Worm (Caenorhabditis elegans) whole organism, late embryonic: ENCODE data around the gene riok-3.

Source experiments
- F13H6.1 ChIP-seq: sonication (generic microtip); optimal IDR thresholded peaks from 2 replicates; lab custom pipeline; 2016; ENCODE audit warnings: missing genetic modification characterization, missing compliant biosample characterization
- ama-1 ChIP-seq: fragments of 150-350 bp; optimal IDR thresholded peaks from 2 replicates; lab custom pipeline; 2014
- ceh-19 ChIP-seq: fragments of 200-800 bp; sonication (Bioruptor generic); optimal IDR thresholded peaks from 2 replicates; lab custom pipeline; 2018; ENCODE audit warnings: mild to moderate bottlenecking, missing genetic modification characterization, missing compliant biosample characterization
- ceh-9 ChIP-seq: sonication (generic microtip); optimal IDR thresholded peaks from 2 replicates; lab custom pipeline; 2016; ENCODE audit warnings: mild to moderate bottlenecking, missing genetic modification characterization, inconsistent platforms, missing compliant biosample characterization
- ets-4 ChIP-seq: sonication (generic microtip); optimal IDR thresholded peaks from 2 replicates; lab custom pipeline; 2016; ENCODE audit warnings: missing genetic modification characterization, missing compliant biosample characterization
- hlh-6 ChIP-seq: sonication (generic microtip); optimal IDR thresholded peaks from 2 replicates; lab custom pipeline; 2016; ENCODE audit warnings: missing genotype, missing genetic modification characterization, missing compliant biosample characterization
- npax-4 ChIP-seq: sonication (generic microtip); optimal IDR thresholded peaks from 2 replicates; lab custom pipeline; 2016; ENCODE audit warnings: missing genetic modification characterization, missing compliant biosample characterization
- pag-3 ChIP-seq: sonication (generic microtip); optimal IDR thresholded peaks from 2 replicates; lab custom pipeline; 2016; ENCODE audit warnings: missing compliant biosample characterization, missing genetic modification characterization, borderline replicate concordance
- syd-9 ChIP-seq: sonication (generic microtip); optimal IDR thresholded peaks from 2 replicates; lab custom pipeline; 2016; ENCODE audit warnings: mild to moderate bottlenecking, missing genetic modification characterization, moderate library complexity, missing compliant biosample characterization
- unc-55 ChIP-seq: sonication (generic microtip); optimal IDR thresholded peaks from 2 replicates; lab custom pipeline; 2017; ENCODE audit warnings: missing biosample characterization, missing genetic modification reagents, missing genetic modification characterization
- unc-86 ChIP-seq: sonication (generic microtip); optimal IDR thresholded peaks from 2 replicates; lab custom pipeline; 2016; ENCODE audit warnings: missing genetic modification characterization, missing compliant biosample characterization

ce11 chrIII:9775916-9776315 lies 28.9 kb downstream of the riok-3 start:
- no peak for TF ChIP-seq ama-1 (lab: Kevin White, UChicago)
- TF ChIP-seq pag-3 (tag; lab: Kevin White, UChicago) = no peak
- TF ChIP-seq hlh-6 (tag; lab: Kevin White, UChicago) = no peak
- no peak for TF ChIP-seq ceh-19
- TF ChIP-seq unc-86 (tag; lab: Kevin White, UChicago) = no peak
- no peak for TF ChIP-seq ceh-9 (tag; lab: Kevin White, UChicago)
- no peak for TF ChIP-seq npax-4 (tag; lab: Kevin White, UChicago)
- no peak for TF ChIP-seq unc-55 (GFP tag; lab: Kevin White, UChicago)
- TF ChIP-seq syd-9 = no peak
- no peak for TF ChIP-seq F13H6.1 (tag; lab: Kevin White, UChicago)
- TF ChIP-seq ets-4 (tag; lab: Kevin White, UChicago) = no peak
